Fruit fly (Drosophila melanogaster) whole organism: ENCODE data around the gene mEFG1.

ENCODE experiments used
- CG8478 ChIP-seq: fragments of >200 bp; optimal IDR thresholded peaks from 2 replicates; lab custom pipeline; 2018; ENCODE audit warnings: inconsistent platforms
- Dll ChIP-seq: fragments of >200 bp; optimal IDR thresholded peaks from 2 replicates; lab custom pipeline; 2017
- EcR ChIP-seq, 2 experiments: fragments of >200 bp; optimal IDR thresholded peaks; 2 replicates each; lab custom pipeline; 2017; ENCODE audit warnings: missing biosample characterization in 2 of 2, missing genetic modification characterization in 2 of 2, missing genetic modification reagents in 2 of 2
- pan ChIP-seq: fragments of >200 bp; optimal IDR thresholded peaks from 2 replicates; lab custom pipeline; 2017
- psq ChIP-seq: fragments of >200 bp; optimal IDR thresholded peaks from 2 replicates; lab custom pipeline; 2017
- usp ChIP-seq: fragments of >200 bp; optimal IDR thresholded peaks from 2 replicates; lab custom pipeline; 2017; ENCODE audit warnings: missing biosample characterization, missing genetic modification characterization, mixed read lengths

mEFG1 gene

DNA sequence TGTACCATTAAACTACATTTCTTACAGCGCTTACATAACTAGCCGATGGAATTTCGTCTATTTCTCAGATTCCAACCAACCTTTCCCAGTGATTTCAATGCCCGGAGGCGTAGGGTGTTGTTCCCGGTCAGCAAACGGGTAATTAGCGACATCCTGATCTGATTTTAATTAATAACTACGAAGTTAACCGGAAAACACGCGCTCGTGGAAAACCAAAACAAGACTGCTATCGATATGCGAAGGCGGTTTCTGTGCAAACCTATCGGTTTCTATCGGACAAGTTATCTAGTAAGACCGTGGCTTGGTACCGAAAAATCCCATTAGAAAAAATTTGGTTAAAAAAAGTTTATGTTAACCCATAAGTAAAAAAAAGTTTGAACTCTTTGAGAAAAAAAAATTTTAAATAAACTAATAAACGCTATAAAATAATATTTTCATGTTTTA is at the start of gene mEFG1:
Gene mEFG1, minus strand, starts transcription at position 253 of the 444 bp plus-strand sequence.
- TF ChIP-seq CG8478 (lab: Kevin White, UChicago) (no peak), Dll (lab: Kevin White, UChicago) (no peak), pan (lab: Kevin White, UChicago) (no peak), psq (lab: Kevin White, UChicago) (no peak), usp (no peak), EcR (GFP tag; optimal IDR thresholded peaks at IDR 0.05; lab: Kevin White, UChicago) (no peak)

dm6 chr2L:7272452-7272851 is 49.6 kb upstream of the mEFG1 start:
- TF ChIP-seq pan (lab: Kevin White, UChicago): no peak
- TF ChIP-seq CG8478 (lab: Kevin White, UChicago): no peak

DNA sequence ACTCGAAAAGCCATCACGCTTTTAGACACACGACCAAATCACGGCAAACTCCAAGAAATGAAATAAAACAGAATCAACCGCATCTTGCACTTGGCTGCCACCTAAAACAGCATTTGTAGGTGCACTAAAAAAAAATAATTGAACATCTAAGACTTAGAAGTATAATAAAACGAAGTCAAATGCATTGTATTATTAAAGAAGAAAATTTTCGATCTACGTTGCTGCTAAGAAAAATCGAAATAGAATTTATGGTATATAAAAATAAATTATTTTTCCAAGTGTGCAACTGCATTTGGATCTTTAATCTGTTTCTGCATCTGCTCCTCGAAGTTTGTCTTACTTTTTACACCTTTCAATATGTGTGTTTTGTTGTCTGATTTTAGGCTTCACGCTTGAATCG is 47.4 kb upstream of the mEFG1 start:
- TF ChIP-seq CG8478 (lab: Kevin White, UChicago): no peak
- no peak for TF ChIP-seq EcR (GFP tag; optimal IDR thresholded peaks at IDR 0.05; lab: Kevin White, UChicago)
- no peak for TF ChIP-seq psq (lab: Kevin White, UChicago)
- no peak for TF ChIP-seq pan (lab: Kevin White, UChicago)
- no peak for TF ChIP-seq Dll (lab: Kevin White, UChicago)
- no peak for TF ChIP-seq usp

DNA sequence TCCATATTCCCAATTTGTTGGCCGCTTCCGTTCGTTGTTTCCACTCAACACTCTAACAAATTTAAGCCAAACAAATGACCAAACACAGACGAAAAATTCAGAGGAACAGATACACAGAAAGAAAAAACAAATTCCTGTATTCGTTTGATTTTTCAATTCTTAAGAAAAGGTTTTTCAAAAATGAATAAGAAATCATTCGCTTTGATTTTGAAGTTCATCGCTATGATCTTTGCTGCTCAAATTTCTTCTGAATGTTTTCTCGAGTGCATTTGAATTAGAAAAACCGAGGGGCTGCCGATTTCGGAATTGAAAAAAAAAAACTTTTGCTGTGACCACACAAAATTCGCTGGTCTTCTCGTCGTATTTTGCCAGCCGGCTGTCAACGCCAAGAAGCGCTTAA is 43.1 kb upstream of the mEFG1 start:
- no peak for TF ChIP-seq usp
- no peak for TF ChIP-seq psq (lab: Kevin White, UChicago)
- TF ChIP-seq pan (lab: Kevin White, UChicago): no peak
- no peak for TF ChIP-seq CG8478 (lab: Kevin White, UChicago)
- no peak for TF ChIP-seq Dll (lab: Kevin White, UChicago)
- TF ChIP-seq EcR (GFP tag; optimal IDR thresholded peaks at IDR 0.05; lab: Kevin White, UChicago): no peak

DNA sequence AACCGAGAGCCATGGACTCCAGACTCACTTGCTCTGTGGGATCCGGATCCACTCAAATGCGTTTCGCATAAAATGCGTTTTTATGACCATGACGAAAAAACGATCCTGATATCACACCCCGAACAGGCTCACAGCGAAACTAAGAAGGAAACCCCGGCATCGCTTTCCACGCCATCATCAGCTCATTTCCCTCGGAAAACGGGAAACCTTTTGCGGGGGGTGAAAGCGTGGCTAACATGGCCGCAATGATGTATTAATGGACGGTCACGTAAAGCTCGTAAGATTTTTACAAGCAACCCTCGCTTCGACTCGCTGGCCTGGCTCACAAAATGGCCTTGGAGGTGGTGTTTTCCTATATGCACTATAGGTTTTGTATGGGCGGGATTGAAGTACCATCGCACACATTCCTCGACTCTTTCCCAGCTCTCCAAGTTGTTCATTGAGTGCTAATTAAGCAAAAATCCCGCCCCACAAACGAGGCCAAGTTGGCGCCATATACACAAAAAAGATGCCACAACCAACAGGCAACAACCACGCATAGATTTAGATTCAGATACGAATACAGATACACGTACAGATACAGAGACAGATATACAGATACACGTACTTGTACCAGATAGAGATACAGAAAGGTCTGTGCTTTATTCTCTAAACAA is 42.1 kb upstream of the mEFG1 start:
- TF ChIP-seq CG8478 (lab: Kevin White, UChicago) (no peak), EcR (GFP tag; optimal IDR thresholded peaks at IDR 0.05; lab: Kevin White, UChicago) (no peak), Dll (lab: Kevin White, UChicago) (no peak), psq (lab: Kevin White, UChicago) (no peak), pan (lab: Kevin White, UChicago) (no peak), usp (no peak)

dm6 chr2L:7264396-7264795 is 41.5 kb upstream of the mEFG1 start:
- TF ChIP-seq usp (no peak), EcR (GFP tag; optimal IDR thresholded peaks at IDR 0.05; lab: Kevin White, UChicago) (no peak), CG8478 (lab: Kevin White, UChicago) (no peak), Dll (lab: Kevin White, UChicago) (no peak), psq (lab: Kevin White, UChicago) (no peak), pan (lab: Kevin White, UChicago) (no peak)

- no peak for TF ChIP-seq psq (lab: Kevin White, UChicago)
- TF ChIP-seq Dll (lab: Kevin White, UChicago): no peak
- no peak for TF ChIP-seq usp
- TF ChIP-seq CG8478 (lab: Kevin White, UChicago): no peak
- no peak for TF ChIP-seq EcR (GFP tag; optimal IDR thresholded peaks at IDR 0.05; lab: Kevin White, UChicago)
- TF ChIP-seq pan (lab: Kevin White, UChicago): no peak
Measured at dm6 chr2L:7262580-7262979, 39.7 kb upstream of the mEFG1 start.

DNA sequence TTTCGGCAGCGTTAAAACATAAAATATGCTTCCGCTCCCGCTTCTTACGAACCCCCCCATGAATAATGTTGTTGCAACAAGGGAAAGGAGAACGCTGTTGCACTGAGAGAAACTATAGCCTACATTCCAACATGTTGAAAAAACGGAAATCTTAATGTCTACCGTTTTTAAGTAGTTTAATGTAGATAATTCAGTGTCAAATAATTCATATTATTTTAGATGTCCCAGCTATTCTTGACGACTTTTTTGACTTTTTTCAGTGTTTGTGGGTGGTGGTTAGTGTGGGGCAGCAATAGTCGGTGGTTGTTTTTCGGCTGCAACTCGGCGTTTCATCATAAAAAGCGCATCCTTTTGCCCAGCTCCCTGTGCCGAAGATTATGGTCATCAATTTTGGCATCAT is 39.1 kb upstream of the mEFG1 start:
- no peak for TF ChIP-seq usp

dm6 chr2L:7260251-7260650 is 37.4 kb upstream of the mEFG1 start:
- TF ChIP-seq CG8478 (lab: Kevin White, UChicago): no peak
- TF ChIP-seq EcR (GFP tag; optimal IDR thresholded peaks at IDR 0.05; lab: Kevin White, UChicago): no peak
- TF ChIP-seq pan (lab: Kevin White, UChicago): no peak
- TF ChIP-seq usp: no peak
- TF ChIP-seq Dll (lab: Kevin White, UChicago): no peak
- no peak for TF ChIP-seq psq (lab: Kevin White, UChicago)

DNA sequence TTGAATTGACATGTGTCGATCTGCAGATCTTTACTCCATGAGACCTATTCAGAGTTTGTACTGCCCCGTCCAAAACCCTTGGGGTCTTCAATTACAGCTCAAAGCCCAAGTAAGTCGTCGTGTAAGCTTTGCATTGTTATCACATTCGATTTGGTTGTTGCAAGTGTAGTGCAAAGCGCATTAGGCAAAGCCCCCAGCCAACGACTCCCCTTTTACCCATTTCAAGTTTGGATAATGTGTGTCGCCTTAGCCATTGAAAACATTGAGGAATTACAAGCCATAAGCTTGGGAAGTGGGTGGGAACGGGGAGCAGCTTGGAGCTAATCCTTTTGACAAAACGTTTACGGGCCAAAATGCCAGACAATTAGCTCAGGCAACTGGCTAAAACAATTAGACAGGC is 36.6 kb upstream of the mEFG1 start:
- TF ChIP-seq pan (lab: Kevin White, UChicago) (no peak), CG8478 (lab: Kevin White, UChicago) (no peak), EcR (GFP tag; optimal IDR thresholded peaks at IDR 0.05; lab: Kevin White, UChicago) (no peak), usp (no peak), Dll (lab: Kevin White, UChicago) (no peak), psq (lab: Kevin White, UChicago) (no peak)

- no peak for TF ChIP-seq EcR (GFP tag; optimal IDR thresholded peaks at IDR 0.05; lab: Kevin White, UChicago)
- TF ChIP-seq psq (lab: Kevin White, UChicago): no peak
- TF ChIP-seq Dll (lab: Kevin White, UChicago): no peak
- no peak for TF ChIP-seq usp
- no peak for TF ChIP-seq CG8478 (lab: Kevin White, UChicago)
- no peak for TF ChIP-seq pan (lab: Kevin White, UChicago)
Measured at dm6 chr2L:7258105-7258504, 35.2 kb upstream of the mEFG1 start.

dm6 chr2L:7257212-7257611 is 34.3 kb upstream of the mEFG1 start, which contains the start of gene CG31909:
TSS of gene CG31909 (plus strand) at chr2L:7257512.
- no peak for TF ChIP-seq EcR (GFP tag; optimal IDR thresholded peaks at IDR 0.05; lab: Kevin White, UChicago)
- TF ChIP-seq CG8478 (lab: Kevin White, UChicago): no peak
- TF ChIP-seq pan (lab: Kevin White, UChicago): no peak
- TF ChIP-seq Dll (lab: Kevin White, UChicago): no peak
- no peak for TF ChIP-seq psq (lab: Kevin White, UChicago)
- TF ChIP-seq usp: no peak
